Worm (Caenorhabditis elegans): ENCODE results near the gene F10E9.1.

The F10E9.1 gene

DNA sequence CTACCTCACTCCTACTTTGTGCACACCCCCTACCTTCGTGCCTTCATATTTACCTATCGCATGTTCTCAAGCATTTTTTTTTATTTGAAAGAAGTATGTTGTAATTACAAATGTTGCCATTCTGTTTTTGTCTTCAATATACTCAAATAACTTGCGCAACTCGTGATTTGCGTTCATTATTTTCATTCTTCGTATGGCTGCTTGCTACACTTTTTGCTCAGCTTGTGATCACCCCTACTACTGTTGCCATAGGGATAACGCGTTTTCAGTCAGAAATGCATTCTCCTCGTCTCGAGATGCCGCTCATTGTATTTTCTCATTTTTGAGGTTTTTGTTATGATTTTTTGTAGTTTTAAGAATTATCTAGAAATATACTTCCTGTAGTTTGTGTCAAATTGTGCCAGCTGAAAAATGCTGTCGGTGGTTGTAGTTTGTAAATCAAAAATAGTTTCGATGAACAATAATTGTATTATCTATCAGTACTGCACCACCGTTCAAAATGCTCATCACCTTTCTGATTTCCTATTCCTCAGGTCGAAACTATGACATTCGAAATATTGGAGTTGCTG lies at the start of gene F10E9.1:
Gene F10E9.1 (plus strand): TSS at position 519 of the 569 bp plus-strand sequence.
- TF ChIP-seq klf-2 (GFP tag; conservative IDR thresholded peaks at IDR 0.05) (no peak), tab-1 (GFP tag; IDR thresholded peaks at IDR 0.05) (no peak), flt-1 (GFP tag; IDR thresholded peaks at IDR 0.05) (no peak), med-1 (GFP tag; optimal IDR thresholded peaks at IDR 0.05; ENCODE audit: insufficient read depth) (no peak), cog-1 (tag; optimal IDR thresholded peaks at IDR 0.05) (no peak), T22C8.4 (GFP tag; IDR thresholded peaks at IDR 0.05) (no peak), ref-1 (GFP tag; conservative IDR thresholded peaks at IDR 0.05) (no peak), ztf-23 (GFP tag; IDR thresholded peaks at IDR 0.05) (no peak), ztf-29 (GFP tag; IDR thresholded peaks at IDR 0.05) (no peak)

DNA sequence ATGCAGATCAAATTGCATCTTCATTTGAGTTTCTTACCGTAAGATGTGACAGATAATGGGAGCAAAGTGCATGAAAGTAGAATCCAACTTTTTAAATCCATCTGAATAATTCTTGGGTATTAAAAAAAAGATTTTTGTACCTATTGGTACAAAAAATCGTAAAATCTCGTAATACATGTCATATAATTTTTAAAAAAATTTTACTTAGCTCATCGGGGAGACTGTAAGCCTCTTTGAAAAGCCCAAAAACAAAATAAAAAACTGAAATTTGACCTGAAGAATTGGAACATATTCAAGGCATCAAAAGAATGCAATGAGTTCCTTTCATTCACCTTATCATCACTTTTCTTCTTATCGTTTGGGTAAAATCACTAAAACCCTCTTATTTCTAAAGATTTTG lies 47.1 kb upstream of the F10E9.1 start, which contains the start of gene clec-160:
Gene clec-160 (minus strand): TSS at position 101 of the 400 bp plus-strand sequence.
- TF ChIP-seq ztf-29 (GFP tag; IDR thresholded peaks at IDR 0.05): no peak
- no peak for TF ChIP-seq med-1 (GFP tag; optimal IDR thresholded peaks at IDR 0.05; ENCODE audit: insufficient read depth)
- TF ChIP-seq T22C8.4 (GFP tag; IDR thresholded peaks at IDR 0.05): no peak
- no peak for TF ChIP-seq klf-2 (GFP tag; conservative IDR thresholded peaks at IDR 0.05)

DNA sequence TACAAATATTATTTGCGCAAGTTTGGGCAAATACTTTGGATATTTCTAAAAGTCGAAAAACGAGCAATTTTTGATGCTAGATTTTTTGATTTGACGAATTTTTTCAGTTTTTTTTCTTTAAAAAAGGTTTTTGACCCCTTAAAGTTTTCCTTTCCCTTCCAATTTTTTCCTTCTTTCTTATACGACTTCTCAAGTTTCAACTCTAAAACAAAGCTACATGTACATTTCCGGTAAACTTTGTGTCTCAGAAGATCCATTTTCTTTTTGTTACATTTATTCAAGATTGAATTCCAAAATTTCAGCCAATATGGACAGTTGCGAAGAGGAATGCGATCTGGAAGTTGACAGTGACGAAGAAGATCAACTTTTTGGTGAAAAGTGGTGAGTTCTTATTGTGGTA lies 44.2 kb upstream of the F10E9.1 start, which contains the start of gene mig-10:
Gene mig-10 (plus strand): TSS at position 301 of the 400 bp plus-strand sequence.
- TF ChIP-seq ztf-23 (GFP tag; IDR thresholded peaks at IDR 0.05) (no peak), cog-1 (tag; optimal IDR thresholded peaks at IDR 0.05) (no peak), ztf-29 (GFP tag; IDR thresholded peaks at IDR 0.05) (no peak), flt-1 (GFP tag; IDR thresholded peaks at IDR 0.05) (no peak), tab-1 (GFP tag; IDR thresholded peaks at IDR 0.05) (no peak), ref-1 (GFP tag; conservative IDR thresholded peaks at IDR 0.05) (no peak)

DNA sequence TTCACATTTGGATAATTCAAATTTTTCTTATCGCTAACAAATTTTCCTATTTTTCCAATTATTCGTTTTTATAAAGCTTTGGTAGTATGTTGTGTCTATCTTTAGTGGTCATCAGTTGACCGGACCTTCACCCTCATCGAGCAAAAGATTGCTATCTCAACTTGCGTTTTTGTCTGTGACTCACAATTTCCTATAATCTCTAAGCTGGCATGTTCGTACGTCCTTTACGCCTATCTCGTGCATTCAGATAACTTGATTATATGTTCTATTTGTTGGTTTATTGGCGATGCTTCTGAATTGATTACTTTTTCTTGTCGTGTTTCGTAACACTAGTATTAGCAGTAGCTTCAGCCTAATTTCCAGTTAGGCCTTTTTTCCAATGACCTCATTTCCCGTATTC lies 43.4 kb upstream of the F10E9.1 start:
- TF ChIP-seq T22C8.4 (GFP tag; IDR thresholded peaks at IDR 0.05) (no peak), med-1 (GFP tag; optimal IDR thresholded peaks at IDR 0.05; ENCODE audit: insufficient read depth) (no peak)

DNA sequence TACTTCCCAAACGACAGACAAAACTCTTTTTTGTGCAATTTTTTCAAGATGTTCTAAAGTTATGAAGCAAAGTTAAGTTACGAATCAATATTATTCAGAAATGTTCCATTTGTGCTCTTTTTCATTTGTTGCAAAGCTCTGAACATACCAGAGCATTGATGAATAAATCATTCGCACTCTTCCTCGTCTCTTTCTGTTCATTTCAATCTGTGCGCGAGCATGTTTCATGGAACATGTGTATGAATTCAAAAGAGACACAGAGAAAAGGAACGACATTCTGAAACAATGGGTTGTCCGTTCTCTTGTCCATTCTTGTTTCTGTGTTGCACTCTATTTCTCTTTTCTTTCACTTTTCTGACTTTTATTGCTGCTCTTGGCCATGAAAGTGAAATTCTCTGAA lies 42.6 kb upstream of the F10E9.1 start:
- no peak for TF ChIP-seq klf-2 (GFP tag; conservative IDR thresholded peaks at IDR 0.05)
- TF ChIP-seq flt-1 (GFP tag; IDR thresholded peaks at IDR 0.05): no peak
- TF ChIP-seq ztf-23 (GFP tag; IDR thresholded peaks at IDR 0.05): no peak
- no peak for TF ChIP-seq tab-1 (GFP tag; IDR thresholded peaks at IDR 0.05)
- no peak for TF ChIP-seq ztf-29 (GFP tag; IDR thresholded peaks at IDR 0.05)

DNA sequence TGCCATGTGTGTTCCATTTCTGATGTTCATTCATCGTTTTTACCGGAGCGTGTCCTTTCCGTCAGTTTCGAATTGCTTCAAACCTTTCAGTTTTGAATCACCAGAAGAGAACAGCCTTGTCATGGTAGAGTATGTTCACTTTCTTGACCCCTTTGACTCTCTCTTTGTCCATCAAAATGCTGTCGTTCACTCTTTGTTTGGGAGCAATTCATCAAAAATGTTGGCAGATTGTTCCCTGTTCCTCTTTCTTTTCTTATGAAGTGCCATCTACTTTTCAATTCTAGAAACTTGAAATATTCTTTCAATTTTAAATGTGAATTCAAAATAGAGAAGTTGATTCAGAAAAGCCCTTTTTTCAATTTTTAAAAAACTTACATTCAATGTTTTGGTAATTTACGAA lies 41.7 kb upstream of the F10E9.1 start:
- TF ChIP-seq flt-1 (GFP tag; IDR thresholded peaks at IDR 0.05): no peak
- no peak for TF ChIP-seq ztf-29 (GFP tag; IDR thresholded peaks at IDR 0.05)
- TF ChIP-seq ref-1 (GFP tag; conservative IDR thresholded peaks at IDR 0.05): no peak
- TF ChIP-seq ztf-23 (GFP tag; IDR thresholded peaks at IDR 0.05): no peak
- TF ChIP-seq cog-1 (tag; optimal IDR thresholded peaks at IDR 0.05): no peak
- no peak for TF ChIP-seq med-1 (GFP tag; optimal IDR thresholded peaks at IDR 0.05; ENCODE audit: insufficient read depth)
- no peak for TF ChIP-seq T22C8.4 (GFP tag; IDR thresholded peaks at IDR 0.05)
- TF ChIP-seq tab-1 (GFP tag; IDR thresholded peaks at IDR 0.05): no peak

DNA sequence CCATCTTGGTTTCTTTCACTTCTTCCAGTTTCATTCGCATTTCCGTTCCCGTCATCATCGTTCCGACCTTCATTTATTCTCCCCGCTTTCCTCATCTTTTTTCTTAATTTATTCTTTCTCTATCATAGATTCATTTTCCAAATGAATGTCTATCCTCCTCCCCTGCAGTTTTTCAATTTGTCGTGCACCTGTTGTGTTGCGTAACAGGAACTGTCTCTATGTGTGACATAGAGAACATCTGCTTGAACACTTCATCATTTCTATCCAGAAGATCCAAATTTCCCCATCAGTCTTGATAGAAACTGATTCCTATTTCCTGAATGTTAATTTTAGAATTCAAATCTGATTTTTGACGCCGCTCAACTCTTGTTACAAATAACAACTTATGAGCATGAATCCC lies 39.4 kb upstream of the F10E9.1 start:
- TF ChIP-seq tab-1 (GFP tag; IDR thresholded peaks at IDR 0.05) (no peak), T22C8.4 (GFP tag; IDR thresholded peaks at IDR 0.05) (no peak), ztf-29 (GFP tag; IDR thresholded peaks at IDR 0.05) (no peak), klf-2 (GFP tag; conservative IDR thresholded peaks at IDR 0.05) (no peak), ztf-23 (GFP tag; IDR thresholded peaks at IDR 0.05) (no peak)

DNA sequence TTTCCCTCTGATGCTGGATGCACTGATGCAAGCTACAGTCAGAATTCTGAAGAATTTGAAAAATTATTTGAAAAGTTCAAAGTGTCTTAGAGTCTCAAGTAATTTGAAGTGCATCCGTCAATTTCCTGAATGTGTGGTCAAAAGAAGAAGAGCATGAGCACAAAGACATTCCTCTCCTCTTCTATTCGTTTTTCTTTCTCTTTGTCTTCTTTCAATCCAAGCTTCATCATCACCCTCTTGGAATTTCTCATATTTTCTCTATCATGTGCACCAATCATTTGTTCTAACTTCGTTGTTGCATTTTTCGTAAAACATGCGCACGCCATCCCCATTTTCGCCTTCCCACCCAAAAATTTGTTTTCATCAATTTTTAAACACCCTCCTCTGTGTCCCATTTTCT lies 37.0 kb upstream of the F10E9.1 start:
- TF ChIP-seq cog-1 (tag; optimal IDR thresholded peaks at IDR 0.05): no peak
- TF ChIP-seq flt-1 (GFP tag; IDR thresholded peaks at IDR 0.05): no peak
- no peak for TF ChIP-seq T22C8.4 (GFP tag; IDR thresholded peaks at IDR 0.05)
- TF ChIP-seq klf-2 (GFP tag; conservative IDR thresholded peaks at IDR 0.05): no peak
- no peak for TF ChIP-seq ztf-29 (GFP tag; IDR thresholded peaks at IDR 0.05)
- TF ChIP-seq tab-1 (GFP tag; IDR thresholded peaks at IDR 0.05): no peak
- TF ChIP-seq med-1 (GFP tag; optimal IDR thresholded peaks at IDR 0.05; ENCODE audit: insufficient read depth): no peak
- TF ChIP-seq ztf-23 (GFP tag; IDR thresholded peaks at IDR 0.05): no peak
- no peak for TF ChIP-seq ref-1 (GFP tag; conservative IDR thresholded peaks at IDR 0.05)

DNA sequence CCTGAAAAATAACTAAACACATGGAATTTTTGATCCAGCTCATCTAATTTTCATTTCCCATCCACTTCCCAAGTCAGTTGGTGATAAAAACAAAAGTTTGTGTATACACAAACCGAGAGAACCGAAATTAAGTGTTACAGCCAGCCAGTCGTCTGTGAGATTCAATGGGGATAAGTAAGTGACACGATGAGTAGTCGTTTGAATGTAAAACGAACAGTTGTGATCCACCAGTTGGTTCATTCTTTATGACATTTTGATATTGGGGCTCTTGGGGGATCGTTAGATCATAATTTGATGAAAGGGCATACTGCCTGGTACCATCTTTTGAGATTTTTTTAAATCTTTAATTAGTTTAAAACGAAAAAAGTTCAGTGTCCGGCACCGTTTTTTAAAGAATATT lies 36.1 kb upstream of the F10E9.1 start:
- TF ChIP-seq ref-1 (GFP tag; conservative IDR thresholded peaks at IDR 0.05): no peak
- no peak for TF ChIP-seq cog-1 (tag; optimal IDR thresholded peaks at IDR 0.05)
- no peak for TF ChIP-seq T22C8.4 (GFP tag; IDR thresholded peaks at IDR 0.05)
- TF ChIP-seq flt-1 (GFP tag; IDR thresholded peaks at IDR 0.05): no peak
- no peak for TF ChIP-seq tab-1 (GFP tag; IDR thresholded peaks at IDR 0.05)
- TF ChIP-seq ztf-29 (GFP tag; IDR thresholded peaks at IDR 0.05): no peak
- no peak for TF ChIP-seq med-1 (GFP tag; optimal IDR thresholded peaks at IDR 0.05; ENCODE audit: insufficient read depth)
- TF ChIP-seq klf-2 (GFP tag; conservative IDR thresholded peaks at IDR 0.05): no peak
- TF ChIP-seq ztf-23 (GFP tag; IDR thresholded peaks at IDR 0.05): no peak

DNA sequence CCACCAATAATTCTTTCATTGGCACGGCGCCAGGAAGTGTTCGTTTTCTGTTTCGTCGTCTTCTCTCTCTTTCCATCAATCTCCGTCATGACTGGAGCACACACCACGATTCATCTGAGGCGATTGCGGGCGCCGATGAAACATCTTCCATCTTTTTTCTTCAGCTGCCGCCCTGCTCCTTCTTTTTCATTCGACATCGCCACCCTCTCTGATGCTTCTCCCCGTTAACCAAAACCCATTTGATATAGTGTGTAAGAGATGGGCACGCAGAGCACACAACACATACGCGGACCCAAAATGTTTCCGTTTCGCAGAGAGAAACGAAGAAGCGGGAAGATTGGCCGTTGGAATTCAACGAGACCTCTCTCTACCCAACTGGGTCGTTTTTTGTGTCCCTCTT lies 35.4 kb upstream of the F10E9.1 start:
- TF ChIP-seq ref-1 (GFP tag; conservative IDR thresholded peaks at IDR 0.05) (no peak), flt-1 (GFP tag; IDR thresholded peaks at IDR 0.05) (peak; percentile 52; the same call in 1 of the 2 replicates), ztf-29 (GFP tag; IDR thresholded peaks at IDR 0.05) (no peak), T22C8.4 (GFP tag; IDR thresholded peaks at IDR 0.05) (no peak), med-1 (GFP tag; optimal IDR thresholded peaks at IDR 0.05; ENCODE audit: insufficient read depth) (no peak), klf-2 (GFP tag; conservative IDR thresholded peaks at IDR 0.05) (no peak), ztf-23 (GFP tag; IDR thresholded peaks at IDR 0.05) (0 out of 2 replicates have a peak, but pooled peaks have one; percentile 16), tab-1 (GFP tag; IDR thresholded peaks at IDR 0.05) (no peak)

All from whole organism, midembryonic.